Worm (Caenorhabditis elegans): ENCODE measurements around the gene tag-131.
A peak's percentile ranks its signal among the peaks of the same experiment; 100 is the strongest.

Gene tag-131

ce11 chrIII:4323120-4323519, 5.6 kb downstream of the tag-131 start (continued):
- TF ChIP-seq C16A3.4 (tag; optimal IDR thresholded peaks at IDR 0.05) (no peak), sup-37 (GFP tag; optimal IDR thresholded peaks at IDR 0.05) (no peak), nhr-28 (tag; optimal IDR thresholded peaks at IDR 0.05) (no peak), aly-2 (tag; optimal IDR thresholded peaks at IDR 0.05) (no peak), nhr-85 (tag) (no peak), xbp-1 (tag; optimal IDR thresholded peaks at IDR 0.05) (peak; percentile 11), C04F5.9 (tag; optimal IDR thresholded peaks at IDR 0.05) (no peak), lin-14 (GFP tag; optimal IDR thresholded peaks at IDR 0.05) (peak; percentile 93), C34B4.2 (tag; optimal IDR thresholded peaks at IDR 0.05) (no peak), tbx-2 (tag; optimal IDR thresholded peaks at IDR 0.05) (peak; percentile 55), hlh-4 (tag; optimal IDR thresholded peaks at IDR 0.05) (no peak), fos-1 (tag; optimal IDR thresholded peaks at IDR 0.05) (no peak), zip-4 (GFP tag; optimal IDR thresholded peaks at IDR 0.05) (no peak), nhr-84 (tag; optimal IDR thresholded peaks at IDR 0.05) (no peak), aha-1 (tag; optimal IDR thresholded peaks at IDR 0.05) (no peak), mdl-1 (tag; optimal IDR thresholded peaks at IDR 0.05) (no peak), elt-3 (tag; optimal IDR thresholded peaks at IDR 0.05) (no peak), vab-15 (tag; optimal IDR thresholded peaks at IDR 0.05) (no peak), elt-2 (tag; optimal IDR thresholded peaks at IDR 0.05) (no peak), ceh-8 (GFP tag; optimal IDR thresholded peaks at IDR 0.05) (peak; percentile 8), snu-23 (GFP tag; optimal IDR thresholded peaks at IDR 0.05) (peak; percentile 31), unc-86 (tag; optimal IDR thresholded peaks at IDR 0.05) (peak; percentile 30), alr-1 (tag; optimal IDR thresholded peaks at IDR 0.05; ENCODE audit: borderline replicate concordance) (no peak), unc-98 (GFP tag; IDR thresholded peaks at IDR 0.05) (no peak), F16B12.6 (tag; optimal IDR thresholded peaks at IDR 0.05) (peak; percentile 2), nhr-19 (GFP tag; conservative IDR thresholded peaks at IDR 0.05) (0 out of 2 replicates have a peak, but pooled peaks have one; percentile 10), nhr-12 (tag; optimal IDR thresholded peaks at IDR 0.05) (no peak), jun-1 (tag; optimal IDR thresholded peaks at IDR 0.05) (no peak), nhr-76 (tag; optimal IDR thresholded peaks at IDR 0.05) (no peak), pqm-1 (tag; optimal IDR thresholded peaks at IDR 0.05) (no peak), fkh-8 (tag; optimal IDR thresholded peaks at IDR 0.05) (peak; percentile 36), nhr-90 (tag; optimal IDR thresholded peaks at IDR 0.05; ENCODE audit: poor library complexity) (no peak), isw-1 (GFP tag; IDR thresholded peaks at IDR 0.05) (no peak), swsn-7 (tag; optimal IDR thresholded peaks at IDR 0.05) (peak; percentile 40), lsy-2 (tag; optimal IDR thresholded peaks at IDR 0.05) (peak; percentile 40 to 56), lin-39 (tag; optimal IDR thresholded peaks at IDR 0.05) (no peak), ceh-63 (GFP tag; optimal IDR thresholded peaks at IDR 0.05) (no peak), ceh-82 (tag; optimal IDR thresholded peaks at IDR 0.05) (peak; percentile 11 to 40 (median 37)), blmp-1 (tag; optimal IDR thresholded peaks at IDR 0.05) (no peak), egl-27 (tag; optimal IDR thresholded peaks at IDR 0.05) (no peak), ztf-4 (tag; optimal IDR thresholded peaks at IDR 0.05) (no peak), nhr-71 (tag; optimal IDR thresholded peaks at IDR 0.05) (peak; percentile 63), tlp-1 (tag; optimal IDR thresholded peaks at IDR 0.05) (no peak), skn-1 (tag; optimal IDR thresholded peaks at IDR 0.05) (peak; percentile 13), nhr-11 (tag; optimal IDR thresholded peaks at IDR 0.05) (no peak)

ce11 chrIII:4323859-4324258, 6.4 kb downstream of the tag-131 start, which contains the start of gene H38K22.9:
Gene H38K22.9, plus strand, starts transcription at chrIII:4324159.
- TF ChIP-seq nhr-85 (tag) (peak; percentile 25), efl-1 (optimal IDR thresholded peaks at IDR 0.05) (no peak), efl-1 (GFP tag; optimal IDR thresholded peaks at IDR 0.05 in 1 of 2) (peak in 1 of 2 experiments; percentile 63), nhr-71 (tag; optimal IDR thresholded peaks at IDR 0.05) (no peak)
